Fruit fly (Drosophila melanogaster) whole organism, embryonic: ENCODE measurements around the gene pico.

Experiments
- Bgb ChIP-seq: fragments of 200-800 bp; sonication (Bioruptor generic); IDR thresholded peaks from 2 replicates; pipeline ENCODE4 v1.3.6; 2022; ENCODE audit warnings: missing biosample characterization, missing genetic modification characterization; ENCODE audit not compliant: partially characterized antibody
- CG11085 ChIP-seq: fragments of 200-800 bp; sonication (Bioruptor generic); IDR thresholded peaks from 2 replicates; pipeline ENCODE4 v1.3.6; 2022; ENCODE audit warnings: missing biosample characterization, missing genetic modification characterization
- CG13894 ChIP-seq: fragments of 200-800 bp; sonication (Bioruptor generic); optimal IDR thresholded peaks from 3 replicates; lab custom pipeline; 2018; ENCODE audit warnings: missing biosample characterization, mild to moderate bottlenecking, missing genetic modification characterization, moderate library complexity
- CG15073 ChIP-seq: fragments of 200-800 bp; sonication (Bioruptor generic); optimal IDR thresholded peaks from 2 replicates; lab custom pipeline; 2016; ENCODE audit warnings: missing biosample characterization, missing genetic modification characterization
- CG17612 ChIP-seq: fragments of 200-800 bp; sonication (Bioruptor generic); IDR thresholded peaks from 2 replicates; pipeline ENCODE4 v1.3.6; 2022; ENCODE audit warnings: missing biosample characterization, missing genetic modification characterization
- CG18011 ChIP-seq: fragments of 200-800 bp; sonication (Bioruptor generic); optimal IDR thresholded peaks from 2 replicates; lab custom pipeline; 2017; ENCODE audit warnings: missing biosample characterization, missing genetic modification characterization, mild to moderate bottlenecking, moderate library complexity, missing genotype
- CG2202 ChIP-seq: fragments of 200-800 bp; sonication (Bioruptor generic); optimal IDR thresholded peaks from 2 replicates; lab custom pipeline; 2018; ENCODE audit warnings: missing biosample characterization, mild to moderate bottlenecking, missing genetic modification characterization
- CG2678 ChIP-seq: fragments of 200-800 bp; sonication (Bioruptor generic); optimal IDR thresholded peaks from 3 replicates; lab custom pipeline; 2019; ENCODE audit warnings: missing biosample characterization, mild to moderate bottlenecking, missing genetic modification characterization, moderate library complexity
- CG3995 ChIP-seq: fragments of 200-800 bp; sonication (Bioruptor generic); optimal IDR thresholded peaks from 3 replicates; lab custom pipeline; 2016; ENCODE audit warnings: missing biosample characterization, missing genetic modification characterization
- CG4404 ChIP-seq: fragments of 200-800 bp; sonication (Bioruptor generic); IDR thresholded peaks from 2 replicates; pipeline ENCODE4 v1.3.6; 2022; ENCODE audit warnings: missing biosample characterization, missing genetic modification characterization
- CG7786 ChIP-seq: fragments of 200-800 bp; sonication (Bioruptor generic); optimal IDR thresholded peaks from 2 replicates; lab custom pipeline; 2016; ENCODE audit warnings: missing biosample characterization, missing genetic modification characterization
- CG7839 ChIP-seq: fragments of 200-800 bp; sonication (Bioruptor generic); optimal IDR thresholded peaks from 3 replicates; lab custom pipeline; 2018; ENCODE audit warnings: missing biosample characterization, mild to moderate bottlenecking, missing genetic modification characterization, moderate library complexity
- CG8089 ChIP-seq: fragments of 200-800 bp; sonication (Bioruptor generic); optimal IDR thresholded peaks from 3 replicates; lab custom pipeline; 2016; ENCODE audit warnings: missing biosample characterization, missing genetic modification characterization
- CG9876 ChIP-seq: fragments of 200-800 bp; sonication (Bioruptor generic); optimal IDR thresholded peaks from 2 replicates; lab custom pipeline; 2016; ENCODE audit warnings: missing biosample characterization, missing genetic modification characterization
- Camta ChIP-seq: fragments of 200-800 bp; sonication (Bioruptor generic); optimal IDR thresholded peaks from 2 replicates; lab custom pipeline; 2016; ENCODE audit warnings: missing biosample characterization, missing genetic modification characterization
- CoRest ChIP-seq: fragments of 200-800 bp; sonication (Bioruptor generic); optimal IDR thresholded peaks from 3 replicates; lab custom pipeline; 2018; ENCODE audit warnings: missing biosample characterization, mild to moderate bottlenecking, missing genetic modification characterization, moderate library complexity
- Fer1 ChIP-seq: fragments of 200-800 bp; sonication (Bioruptor generic); optimal IDR thresholded peaks from 2 replicates; lab custom pipeline; 2017; ENCODE audit warnings: missing biosample characterization, mild to moderate bottlenecking, missing genetic modification characterization
- Gug ChIP-seq: fragments of 200-800 bp; sonication (Bioruptor generic); IDR thresholded peaks from 4 replicates; pipeline ENCODE4 v1.3.6; 2022; ENCODE audit warnings: missing biosample characterization, missing genetic modification characterization
- Hr51 ChIP-seq, 2 experiments: fragments of 200-800 bp; sonication (Bioruptor generic); optimal IDR thresholded peaks; 2 replicates in 1 of 2; 3 replicates in 1 of 2; lab custom pipeline; 2016 to 2018; ENCODE audit warnings: missing biosample characterization in 2 of 2, missing genetic modification characterization in 2 of 2, mild to moderate bottlenecking in 1 of 2, moderate library complexity in 1 of 2
- Max ChIP-seq: fragments of 200-800 bp; sonication (Bioruptor generic); optimal IDR thresholded peaks from 2 replicates; lab custom pipeline; 2016; ENCODE audit warnings: missing biosample characterization, mild to moderate bottlenecking, missing genetic modification characterization
- Med ChIP-seq: fragments of 200-800 bp; sonication (Bioruptor generic); peaks from one replicate; lab custom pipeline; 2016; ENCODE audit warnings: missing biosample characterization, missing genetic modification characterization, mild to moderate bottlenecking, inconsistent platforms, moderate library complexity
- NC2α ChIP-seq: fragments of 200-800 bp; sonication (Bioruptor generic); optimal IDR thresholded peaks from 2 replicates; lab custom pipeline; 2016; ENCODE audit warnings: missing biosample characterization, missing genetic modification characterization
- NC2β ChIP-seq: fragments of 200-800 bp; sonication (Bioruptor generic); optimal IDR thresholded peaks from 2 replicates; lab custom pipeline; 2016; ENCODE audit warnings: missing biosample characterization, missing genetic modification characterization
- Nf-YA ChIP-seq: fragments of 200-800 bp; sonication (Bioruptor generic); IDR thresholded peaks from 2 replicates; pipeline ENCODE4 v1.3.6; 2022; ENCODE audit warnings: missing biosample characterization, missing genetic modification characterization
- Optix ChIP-seq: fragments of 200-800 bp; sonication (Bioruptor generic); IDR thresholded peaks from 3 replicates; pipeline ENCODE4 v1.3.6; 2022; ENCODE audit warnings: missing biosample characterization, missing genetic modification characterization
- Ravus ChIP-seq: fragments of 200-800 bp; sonication (Bioruptor generic); IDR thresholded peaks from 2 replicates; pipeline ENCODE4 v1.3.6; 2022; ENCODE audit warnings: missing biosample characterization, missing genetic modification characterization
- Side ChIP-seq: fragments of 200-800 bp; sonication (Bioruptor generic); optimal IDR thresholded peaks from 2 replicates; lab custom pipeline; 2016; ENCODE audit warnings: missing biosample characterization, missing genetic modification characterization
- Sry-δ ChIP-seq: fragments of 200-800 bp; sonication (Bioruptor generic); optimal IDR thresholded peaks from 2 replicates; lab custom pipeline; 2016; ENCODE audit warnings: missing biosample characterization, missing genetic modification characterization
- Tbp ChIP-seq: fragments of >200 bp; optimal IDR thresholded peaks from 2 replicates; lab custom pipeline; 2018; ENCODE audit warnings: missing biosample characterization, missing genetic modification characterization
- abd-A ChIP-seq: fragments of 200-800 bp; sonication (Bioruptor generic); optimal IDR thresholded peaks from 3 replicates; lab custom pipeline; 2019; ENCODE audit warnings: missing biosample characterization, mild to moderate bottlenecking, missing genetic modification characterization, moderate library complexity
- amos ChIP-seq: fragments of 200-800 bp; sonication (Bioruptor generic); IDR thresholded peaks from 2 replicates; pipeline ENCODE4 v1.3.6; 2022; ENCODE audit warnings: missing biosample characterization, missing genetic modification characterization; ENCODE audit not compliant: partially characterized antibody
- bab2 ChIP-seq: fragments of 200-800 bp; sonication (Bioruptor generic); optimal IDR thresholded peaks from 2 replicates; lab custom pipeline; 2016; ENCODE audit warnings: missing biosample characterization, missing genetic modification characterization
- chinmo ChIP-seq: fragments of 200-800 bp; sonication (Bioruptor generic); IDR thresholded peaks from 4 replicates; pipeline ENCODE4 v1.3.6; 2022; ENCODE audit warnings: missing biosample characterization, missing genetic modification characterization; ENCODE audit not compliant: partially characterized antibody
- corto ChIP-seq: fragments of 200-800 bp; sonication (Bioruptor generic); optimal IDR thresholded peaks from 2 replicates; lab custom pipeline; 2016; ENCODE audit warnings: missing biosample characterization, mild to moderate bottlenecking, missing genetic modification characterization, moderate library complexity
- dmrt99B ChIP-seq: fragments of 200-800 bp; sonication (Bioruptor generic); optimal IDR thresholded peaks from 2 replicates; lab custom pipeline; 2018; ENCODE audit warnings: missing biosample characterization, mild to moderate bottlenecking, missing genetic modification characterization, moderate library complexity
- en ChIP-seq: fragments of 200-800 bp; sonication (Bioruptor generic); optimal IDR thresholded peaks from 2 replicates; lab custom pipeline; 2016; ENCODE audit warnings: missing biosample characterization, missing genetic modification characterization
- fd64A ChIP-seq: fragments of 200-800 bp; sonication (Bioruptor generic); optimal IDR thresholded peaks from 3 replicates; lab custom pipeline; 2018; ENCODE audit warnings: missing biosample characterization, mild to moderate bottlenecking, missing genetic modification characterization
- lilli ChIP-seq: fragments of 200-800 bp; sonication (Bioruptor generic); optimal IDR thresholded peaks from 3 replicates; lab custom pipeline; 2016; ENCODE audit warnings: missing biosample characterization, missing genetic modification characterization
- lola ChIP-seq, 3 experiments: fragments of >200 bp in 2 of 3; fragments of 200-800 bp in 1 of 3; sonication (Bioruptor generic) in 1 of 3; optimal IDR thresholded peaks; 2 replicates each; lab custom pipeline; 2017 to 2019; ENCODE audit warnings: missing biosample characterization in 3 of 3, missing genetic modification characterization in 3 of 3, mild to moderate bottlenecking in 1 of 3, moderate library complexity in 1 of 3
- nom ChIP-seq: fragments of 200-800 bp; sonication (Bioruptor generic); optimal IDR thresholded peaks from 2 replicates; lab custom pipeline; 2017; ENCODE audit warnings: missing biosample characterization, missing genetic modification characterization, mild to moderate bottlenecking, moderate library complexity, missing genetic modification reagents
- oc ChIP-seq: fragments of 200-800 bp; sonication (Bioruptor generic); optimal IDR thresholded peaks from 2 replicates; lab custom pipeline; 2018; ENCODE audit warnings: missing biosample characterization, mild to moderate bottlenecking, missing genetic modification characterization, moderate library complexity
- pnt ChIP-seq: fragments of 200-800 bp; sonication (Bioruptor generic); optimal IDR thresholded peaks from 3 replicates; lab custom pipeline; 2016; ENCODE audit warnings: missing biosample characterization, missing genetic modification characterization
- prd ChIP-seq, 3 experiments: fragments of >200 bp in 2 of 3; fragments of 200-800 bp in 1 of 3; sonication (Bioruptor generic) in 1 of 3; optimal IDR thresholded peaks in 2 of 3; IDR thresholded peaks in 1 of 3; 2 replicates in 2 of 3; 3 replicates in 1 of 3; pipeline versions ENCODE4 v1.3.6 to Lab custom; 2017 to 2022; ENCODE audit warnings: missing biosample characterization in 1 of 3, missing genetic modification characterization in 1 of 3
- rib ChIP-seq: fragments of 200-800 bp; sonication (Bioruptor generic); IDR thresholded peaks from 2 replicates; pipeline ENCODE4 v1.3.6; 2022; ENCODE audit warnings: missing biosample characterization, missing genetic modification characterization
- scrt ChIP-seq: fragments of 200-800 bp; sonication (Bioruptor generic); optimal IDR thresholded peaks from 2 replicates; lab custom pipeline; 2018; ENCODE audit warnings: missing biosample characterization, mild to moderate bottlenecking, missing genetic modification characterization, moderate library complexity
- sima ChIP-seq: fragments of 200-800 bp; sonication (Bioruptor generic); optimal IDR thresholded peaks from 2 replicates; lab custom pipeline; 2016; ENCODE audit warnings: missing biosample characterization, missing genetic modification characterization
- stc ChIP-seq: fragments of 200-800 bp; sonication (Bioruptor generic); IDR thresholded peaks from 2 replicates; pipeline ENCODE4 v1.3.6; 2022; ENCODE audit warnings: missing biosample characterization, missing genetic modification characterization
- tgo ChIP-seq: fragments of 200-800 bp; sonication (Bioruptor generic); IDR thresholded peaks from 3 replicates; pipeline ENCODE4 v1.3.6; 2022; ENCODE audit warnings: missing biosample characterization, missing genetic modification characterization
- toy ChIP-seq: fragments of 200-800 bp; sonication (Bioruptor generic); IDR thresholded peaks from 2 replicates; pipeline ENCODE4 v1.3.6; 2022; ENCODE audit warnings: missing biosample characterization, missing genetic modification characterization
- yki ChIP-seq: fragments of >200 bp; optimal IDR thresholded peaks from 3 replicates; lab custom pipeline; 2018
- z ChIP-seq: fragments of 200-800 bp; sonication (Bioruptor generic); IDR thresholded peaks from 3 replicates; pipeline ENCODE4 v1.3.6; 2022; ENCODE audit warnings: missing biosample characterization, missing genetic modification characterization

Gene pico

dm6 chrX:19825191-19825590 is 26.7 kb downstream of the pico start (continued):
- TF ChIP-seq Max (GFP tag; lab: Kevin White, UChicago) (no peak), NC2α (GFP tag; lab: Kevin White, UChicago) (no peak), toy (GFP tag; lab: Robert Waterston, UW) (no peak), CG2202 (tag; lab: Kevin White, UChicago) (no peak), CG11085 (GFP tag; lab: Robert Waterston, UW) (no peak), CG9876 (GFP tag; lab: Kevin White, UChicago) (no peak), tgo (GFP tag; lab: Robert Waterston, UW) (no peak), CG3995 (no peak), chinmo (GFP tag; lab: Robert Waterston, UW) (no peak), CG7839 (tag; lab: Kevin White, UChicago) (peak; percentile 25), Gug (GFP tag; lab: Robert Waterston, UW) (no peak), corto (GFP tag; lab: Kevin White, UChicago) (no peak), lilli (no peak), CG13894 (tag; lab: Kevin White, UChicago) (no peak), amos (no peak), stc (GFP tag; lab: Robert Waterston, UW) (no peak), CoRest (tag; lab: Kevin White, UChicago) (peak; percentile 4), sima (GFP tag; lab: Kevin White, UChicago) (no peak), oc (tag; lab: Kevin White, UChicago) (no peak), nom (no peak), Sry-δ (GFP tag; lab: Kevin White, UChicago) (no peak), CG15073 (GFP tag; lab: Kevin White, UChicago) (no peak), CG2678 (tag; lab: Kevin White, UChicago) (peak; percentile 43), prd (optimal IDR thresholded peaks at IDR 0.05; lab: Kevin White, UChicago) (no peak), prd (GFP tag; IDR thresholded peaks at IDR 0.05; lab: Robert Waterston, UW) (peak; percentile 30; the same call in 1 of the 3 replicates), Hr51 (GFP tag; optimal IDR thresholded peaks at IDR 0.05; lab: Kevin White, UChicago) (peak in 1 of 2 experiments; percentile 27), CG4404 (GFP tag; lab: Robert Waterston, UW) (0 out of 2 replicates have a peak, but pooled peaks have one; percentile 9), yki (lab: Kevin White, UChicago) (no peak), CG8089 (GFP tag; lab: Kevin White, UChicago) (no peak), en (GFP tag; lab: Kevin White, UChicago) (no peak), fd64A (GFP tag; lab: Kevin White, UChicago) (no peak), scrt (GFP tag; lab: Kevin White, UChicago) (no peak), CG17612 (GFP tag; lab: Robert Waterston, UW) (no peak), Camta (GFP tag; lab: Kevin White, UChicago) (no peak), pnt (GFP tag; lab: Kevin White, UChicago) (no peak), Nf-YA (GFP tag; lab: Robert Waterston, UW) (no peak), CG18011 (GFP tag; lab: Kevin White, UChicago) (no peak), Fer1 (peak; percentile 20), z (GFP tag; lab: Robert Waterston, UW) (no peak), NC2β (GFP tag; lab: Kevin White, UChicago) (no peak), Med (GFP tag; lab: Kevin White, UChicago) (peak; percentile 60), lola (GFP tag; optimal IDR thresholded peaks at IDR 0.05; lab: Kevin White, UChicago) (no peak), bab2 (no peak), Bgb (no peak), abd-A (tag; lab: Kevin White, UChicago) (no peak), Ravus (GFP tag; lab: Robert Waterston, UW) (no peak), rib (GFP tag; lab: Robert Waterston, UW) (no peak), Optix (GFP tag; lab: Robert Waterston, UW) (no peak), Tbp (GFP tag; lab: Kevin White, UChicago) (no peak), dmrt99B (peak; percentile 37), Side (GFP tag; lab: Kevin White, UChicago) (no peak), CG7786 (GFP tag; lab: Kevin White, UChicago) (no peak)
